Worm (Caenorhabditis elegans) whole organism, young adult: Measurements from ENCODE around the gene B0024.11.

Experiments used
- dpl-1 ChIP-seq: fragments of 150-350 bp; optimal IDR thresholded peaks from 2 replicates; lab custom pipeline; 2014; ENCODE audit warnings: missing biosample characterization, missing genetic modification reagents, missing genetic modification characterization
- pha-4 ChIP-seq: fragments of 150-350 bp; sonication (generic microtip); optimal IDR thresholded peaks from 2 replicates; lab custom pipeline; 2014; ENCODE audit warnings: missing biosample characterization, missing genetic modification reagents, missing genetic modification characterization

ce11 chrV:10277579-10277978, 41.8 kb downstream of the B0024.11 start, which contains the start of gene lys-1:
- TF ChIP-seq pha-4 (no peak), dpl-1 (GFP tag; lab: Kevin White, UChicago) (no peak)
